Fruit fly (Drosophila melanogaster): ENCODE results near the gene CG34279.

CG34279 gene

DNA sequence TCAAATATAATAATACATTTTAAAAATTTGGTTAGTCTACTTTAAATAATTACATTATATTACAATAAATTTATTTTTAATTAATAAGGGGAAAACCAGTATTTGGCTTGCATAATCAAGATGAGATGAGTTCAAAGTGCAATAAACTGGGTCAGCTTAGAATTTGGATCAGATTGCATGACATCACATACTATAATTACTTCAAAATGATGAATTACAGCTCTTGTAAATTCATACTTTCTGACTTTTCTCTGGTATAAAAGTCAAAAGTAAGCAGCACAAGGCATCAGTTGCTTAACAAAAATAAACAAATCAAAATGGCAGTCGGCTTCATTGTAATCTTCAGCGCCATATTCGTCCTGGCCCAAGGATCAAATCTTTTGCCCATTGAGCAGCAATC lies 14.1 kb upstream of the CG34279 start, which contains the start of gene CG33333:
CG33333 (plus strand) TSS at position 301 of the 400 bp plus-strand sequence.
- TF ChIP-seq Dll (optimal IDR thresholded peaks at IDR 0.05) = no peak
- no peak for TF ChIP-seq EcR (GFP tag; optimal IDR thresholded peaks at IDR 0.05)
- no peak for TF ChIP-seq psq (optimal IDR thresholded peaks at IDR 0.05)
- no peak for TF ChIP-seq usp (GFP tag; optimal IDR thresholded peaks at IDR 0.05)
- TF ChIP-seq pan (optimal IDR thresholded peaks at IDR 0.05) = no peak
- no peak for TF ChIP-seq CG8478 (optimal IDR thresholded peaks at IDR 0.05)

- no peak for TF ChIP-seq psq (optimal IDR thresholded peaks at IDR 0.05)
- no peak for TF ChIP-seq Dll (optimal IDR thresholded peaks at IDR 0.05)
- TF ChIP-seq CG8478 (optimal IDR thresholded peaks at IDR 0.05) = no peak
- no peak for TF ChIP-seq EcR (GFP tag; optimal IDR thresholded peaks at IDR 0.05)
- no peak for TF ChIP-seq pan (optimal IDR thresholded peaks at IDR 0.05)
- no peak for TF ChIP-seq usp (GFP tag; optimal IDR thresholded peaks at IDR 0.05)
These were observed 12.4 kb upstream of the CG34279 start, which contains the start of gene CG5866 for dm6 chr3R:17415439-17415838. TSS of gene CG5866 (plus strand) at chr3R:17415739.

DNA sequence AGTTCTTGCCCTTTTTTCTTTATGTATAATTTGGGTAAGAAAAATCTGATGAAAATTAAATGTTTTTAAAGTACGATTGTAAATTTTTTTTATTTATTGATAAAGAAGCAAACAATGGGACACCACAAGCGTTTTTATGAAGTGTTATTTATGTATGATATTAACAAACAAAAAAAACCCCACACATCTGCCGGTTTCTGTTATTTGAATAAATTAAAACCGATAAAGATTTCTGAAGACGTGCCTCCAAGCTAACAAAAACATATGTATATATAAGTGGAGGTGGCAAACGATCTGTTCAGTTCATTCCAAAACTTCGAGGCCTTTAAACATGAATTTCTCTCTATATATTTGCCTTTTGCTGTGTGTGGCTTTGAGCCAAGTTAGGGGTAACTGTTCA lies 10.5 kb upstream of the CG34279 start, which contains the start of gene CG42822:
CG42822 (plus strand) TSS at position 301 of the 400 bp plus-strand sequence.
- no peak for TF ChIP-seq usp (GFP tag; optimal IDR thresholded peaks at IDR 0.05)
- TF ChIP-seq pan (optimal IDR thresholded peaks at IDR 0.05) = no peak
- no peak for TF ChIP-seq psq (optimal IDR thresholded peaks at IDR 0.05)
- TF ChIP-seq Dll (optimal IDR thresholded peaks at IDR 0.05) = no peak
- TF ChIP-seq EcR (GFP tag; optimal IDR thresholded peaks at IDR 0.05) = no peak
- TF ChIP-seq CG8478 (optimal IDR thresholded peaks at IDR 0.05) = no peak

DNA sequence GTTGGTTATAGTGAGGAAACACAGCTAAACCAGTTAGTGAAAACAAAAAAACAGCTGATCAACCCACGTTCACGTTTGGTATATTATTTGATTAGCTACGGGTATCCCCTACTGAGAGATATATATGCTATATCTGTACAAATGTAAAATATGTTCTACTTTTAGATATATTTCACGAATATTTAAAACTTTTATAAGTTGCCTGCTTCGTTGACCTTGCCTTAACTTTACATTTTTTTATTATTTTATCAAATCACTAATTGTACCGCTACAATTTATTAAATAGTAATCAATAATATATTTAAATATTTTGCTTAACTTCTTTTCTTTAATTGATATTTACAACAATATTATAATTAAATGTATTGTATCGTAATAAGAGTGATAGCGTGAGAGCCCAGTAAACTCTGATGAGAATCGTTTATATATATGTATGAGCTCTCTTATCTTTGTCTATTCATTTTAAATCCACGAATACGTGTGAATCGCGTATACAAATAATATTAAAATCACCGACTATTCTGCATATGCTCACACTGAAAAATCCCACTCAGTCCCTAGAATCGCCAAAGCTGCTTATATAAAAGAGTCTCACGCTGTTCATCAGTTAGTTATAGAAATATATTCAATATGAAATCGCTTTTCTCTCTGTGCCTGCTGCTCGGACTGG lies 9.5 kb upstream of the CG34279 start, which contains the start of gene CG42821:
CG42821 (plus strand) TSS at position 620 of the 670 bp plus-strand sequence.
- TF ChIP-seq psq (optimal IDR thresholded peaks at IDR 0.05) = no peak
- no peak for TF ChIP-seq CG8478 (optimal IDR thresholded peaks at IDR 0.05)
- TF ChIP-seq EcR (GFP tag; optimal IDR thresholded peaks at IDR 0.05) = no peak
- TF ChIP-seq usp (GFP tag; optimal IDR thresholded peaks at IDR 0.05) = no peak
- no peak for TF ChIP-seq pan (optimal IDR thresholded peaks at IDR 0.05)
- no peak for TF ChIP-seq Dll (optimal IDR thresholded peaks at IDR 0.05)

DNA sequence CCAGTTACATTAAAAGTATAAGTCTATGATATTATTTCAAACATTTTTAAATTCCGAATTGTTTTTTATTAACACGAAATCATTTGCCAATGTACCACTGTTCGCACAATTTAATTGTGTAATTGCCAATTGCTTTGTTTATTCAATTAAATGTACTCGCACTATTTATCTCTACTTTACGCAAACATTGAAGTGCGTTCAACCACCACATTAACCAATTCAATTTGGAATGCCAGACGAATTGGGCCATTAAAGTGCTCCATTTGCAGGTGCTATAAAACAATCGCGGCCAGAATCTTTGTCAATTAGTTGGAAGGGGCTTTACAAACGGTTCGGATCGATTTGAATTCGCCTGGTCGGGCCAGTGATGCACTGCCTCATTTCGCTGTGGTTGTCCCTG lies 7.7 kb upstream of the CG34279 start, which contains the start of gene CG5863:
CG5863 (plus strand) TSS at position 301 of the 400 bp plus-strand sequence.
- TF ChIP-seq pan (optimal IDR thresholded peaks at IDR 0.05) = no peak
- TF ChIP-seq EcR (GFP tag; optimal IDR thresholded peaks at IDR 0.05) = no peak
- TF ChIP-seq CG8478 (optimal IDR thresholded peaks at IDR 0.05) = no peak
- TF ChIP-seq psq (optimal IDR thresholded peaks at IDR 0.05) = no peak
- TF ChIP-seq usp (GFP tag; optimal IDR thresholded peaks at IDR 0.05) = no peak
- TF ChIP-seq Dll (optimal IDR thresholded peaks at IDR 0.05) = no peak

- no peak for TF ChIP-seq CG8478 (optimal IDR thresholded peaks at IDR 0.05)
These were observed 6.2 kb upstream of the CG34279 start, which contains the start of gene CG5860 for dm6 chr3R:17409319-17409718. TSS of gene CG5860 (plus strand) at chr3R:17409619.

- TF ChIP-seq pan (optimal IDR thresholded peaks at IDR 0.05) (no peak), CG8478 (optimal IDR thresholded peaks at IDR 0.05) (no peak), usp (GFP tag; optimal IDR thresholded peaks at IDR 0.05) (no peak), EcR (GFP tag; optimal IDR thresholded peaks at IDR 0.05) (no peak), Dll (optimal IDR thresholded peaks at IDR 0.05) (no peak)
These were observed 4.5 kb upstream of the CG34279 start, which contains the start of gene CG17283 for dm6 chr3R:17407576-17407975. TSS of gene CG17283 (plus strand) at chr3R:17407876.

dm6 chr3R:17406411-17406810 lies 3.3 kb upstream of the CG34279 start, which contains the start of the genes CG42824 and CG42798:
TSS of gene CG42824 (minus strand) at chr3R:17406511.
TSS of gene CG42798 (plus strand) at chr3R:17406678.
- no peak for TF ChIP-seq psq (optimal IDR thresholded peaks at IDR 0.05)

dm6 chr3R:17405009-17405408 lies 1.9 kb upstream of the CG34279 start, which contains the start of gene CG42823:
TSS of gene CG42823 (minus strand) at chr3R:17405109.
- TF ChIP-seq usp (GFP tag; optimal IDR thresholded peaks at IDR 0.05) (no peak), Dll (optimal IDR thresholded peaks at IDR 0.05) (no peak), CG8478 (optimal IDR thresholded peaks at IDR 0.05) (no peak), EcR (GFP tag; optimal IDR thresholded peaks at IDR 0.05) (no peak), psq (optimal IDR thresholded peaks at IDR 0.05) (no peak), pan (optimal IDR thresholded peaks at IDR 0.05) (no peak)

dm6 chr3R:17404155-17404554 lies 1.1 kb upstream of the CG34279 start:
- no peak for TF ChIP-seq usp (GFP tag; optimal IDR thresholded peaks at IDR 0.05)
- no peak for TF ChIP-seq Dll (optimal IDR thresholded peaks at IDR 0.05)
- no peak for TF ChIP-seq psq (optimal IDR thresholded peaks at IDR 0.05)
- no peak for TF ChIP-seq pan (optimal IDR thresholded peaks at IDR 0.05)
- no peak for TF ChIP-seq CG8478 (optimal IDR thresholded peaks at IDR 0.05)
- TF ChIP-seq EcR (GFP tag; optimal IDR thresholded peaks at IDR 0.05) = no peak

dm6 chr3R:17403618-17404017 lies 530 bp upstream of the CG34279 start, which contains the start of gene CG34280:
TSS of gene CG34280 (minus strand) at chr3R:17403718.
- TF ChIP-seq Dll (optimal IDR thresholded peaks at IDR 0.05) (no peak), CG8478 (optimal IDR thresholded peaks at IDR 0.05) (no peak), psq (optimal IDR thresholded peaks at IDR 0.05) (no peak)

- TF ChIP-seq usp (GFP tag; optimal IDR thresholded peaks at IDR 0.05) (no peak), Dll (optimal IDR thresholded peaks at IDR 0.05) (no peak), pan (optimal IDR thresholded peaks at IDR 0.05) (no peak), CG8478 (optimal IDR thresholded peaks at IDR 0.05) (no peak), psq (optimal IDR thresholded peaks at IDR 0.05) (no peak), EcR (GFP tag; optimal IDR thresholded peaks at IDR 0.05) (no peak)
These were observed 654 bp downstream of the CG34279 start, which contains the start of gene Sur-8 for dm6 chr3R:17402434-17402833. TSS of gene Sur-8 (minus strand) at chr3R:17402515.
